Worm (Caenorhabditis elegans) whole organism, L4/young adult: ENCODE results near the gene F55C12.4.

ENCODE experiments used
- W03F9.2 ChIP-seq: fragments of 150-350 bp; optimal IDR thresholded peaks from 2 replicates; lab custom pipeline; 2014; ENCODE audit warnings: missing biosample characterization, missing genetic modification characterization
- dao-5 ChIP-seq: sonication (generic microtip); optimal IDR thresholded peaks from 2 replicates; lab custom pipeline; 2016; ENCODE audit warnings: missing genotype, missing genetic modification characterization, moderate library complexity, missing compliant biosample characterization
- him-1 ChIP-seq: sonication (generic microtip); optimal IDR thresholded peaks from 2 replicates; lab custom pipeline; 2016; ENCODE audit warnings: missing genotype, missing genetic modification reagents, missing genetic modification characterization, missing compliant biosample characterization

DNA sequence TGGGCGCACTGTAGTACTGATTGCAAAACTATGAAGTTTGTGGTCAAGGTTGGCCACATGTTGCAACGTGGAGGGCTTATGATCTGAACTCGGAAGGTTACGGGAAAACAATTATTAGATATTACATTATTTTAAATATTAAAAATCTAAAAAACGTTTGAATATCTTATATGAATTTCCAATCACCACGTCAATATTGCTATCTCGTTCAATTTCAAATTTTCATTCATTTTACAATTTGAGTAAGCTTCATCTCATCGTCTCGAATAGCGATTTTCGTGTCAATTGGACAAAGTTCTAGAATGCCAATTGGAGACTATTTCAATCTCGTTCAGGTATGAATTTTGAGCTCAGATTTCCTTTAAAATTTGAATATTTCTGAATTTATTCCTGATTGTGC is 41.9 kb downstream of the F55C12.4 start, which contains the start of gene ZK1248.20:
- TF ChIP-seq him-1 (tag; lab: Kevin White, UChicago) (no peak), dao-5 (tag; lab: Kevin White, UChicago) (no peak), W03F9.2 (no peak)
